Worm (Caenorhabditis elegans) whole organism, midembryonic: ENCODE data around the gene mip-1.

ENCODE experiments used
- T22C8.4 ChIP-seq: fragments of 200-800 bp; sonication (Bioruptor generic); IDR thresholded peaks from 2 replicates; pipeline ENCODE4 v1.3.6; 2022; ENCODE audit warnings: missing genetic modification characterization, missing compliant biosample characterization
- cog-1 ChIP-seq: sonication (generic microtip); optimal IDR thresholded peaks from 2 replicates; lab custom pipeline; 2016; ENCODE audit warnings: missing genetic modification characterization, missing compliant biosample characterization
- flt-1 ChIP-seq: fragments of 200-800 bp; sonication (Bioruptor generic); IDR thresholded peaks from 2 replicates; pipeline ENCODE4 v1.3.6; 2022; ENCODE audit warnings: missing genetic modification characterization, missing compliant biosample characterization
- klf-2 ChIP-seq: fragments of 200-800 bp; sonication (Bioruptor generic); conservative IDR thresholded peaks from 2 replicates; pipeline ENCODE4 v1.3.6; 2022; ENCODE audit warnings: missing genetic modification reagents, missing genetic modification characterization, missing compliant biosample characterization
- med-1 ChIP-seq: sonication (generic microtip); optimal IDR thresholded peaks from 2 replicates; lab custom pipeline; 2017; ENCODE audit warnings: missing genetic modification characterization, mild to moderate bottlenecking, missing compliant biosample characterization, antibody characterized with exemption, missing genetic modification reagents; ENCODE audit not compliant: insufficient read depth
- tab-1 ChIP-seq: fragments of 200-800 bp; sonication (Bioruptor generic); IDR thresholded peaks from 2 replicates; pipeline ENCODE4 v1.3.6; 2022; ENCODE audit warnings: missing genetic modification characterization, missing compliant biosample characterization
- ztf-23 ChIP-seq: fragments of 200-800 bp; sonication (Bioruptor generic); IDR thresholded peaks from 2 replicates; pipeline ENCODE4 v1.3.6; 2022; ENCODE audit warnings: missing genetic modification reagents, missing genetic modification characterization, missing compliant biosample characterization
- ztf-29 ChIP-seq: fragments of 200-800 bp; sonication (Bioruptor generic); IDR thresholded peaks from 2 replicates; pipeline ENCODE4 v1.3.6; 2022; ENCODE audit warnings: missing genetic modification reagents, missing genetic modification characterization, missing compliant biosample characterization

ce11 chrIII:4817240-4817639 is 24.4 kb downstream of the mip-1 start, which contains the start of gene F26A1.4:
- TF ChIP-seq flt-1 (GFP tag; lab: Robert Waterston, UW) (no peak), tab-1 (GFP tag; lab: Robert Waterston, UW) (no peak), cog-1 (tag; lab: Kevin White, UChicago) (no peak), ztf-29 (GFP tag; lab: Robert Waterston, UW) (no peak), klf-2 (GFP tag; lab: Robert Waterston, UW) (no peak), T22C8.4 (no peak), med-1 (GFP tag; lab: Kevin White, UChicago) (no peak), ztf-23 (no peak)
